Fruit fly (Drosophila melanogaster) whole organism, embryonic: ENCODE results near the gene CG13921.

Experiments used
- Antp ChIP-seq: fragments of 200-800 bp; sonication (Bioruptor generic); optimal IDR thresholded peaks from 3 replicates; lab custom pipeline; 2016; ENCODE audit warnings: missing biosample characterization, missing genetic modification characterization
- Atf3 ChIP-seq: fragments of 200-800 bp; sonication (Bioruptor generic); optimal IDR thresholded peaks from 3 replicates; lab custom pipeline; 2016; ENCODE audit warnings: missing biosample characterization, missing genetic modification characterization
- Bteb2 ChIP-seq: fragments of 200-800 bp; sonication (Bioruptor generic); optimal IDR thresholded peaks from 2 replicates; lab custom pipeline; 2016; ENCODE audit warnings: missing biosample characterization, missing genetic modification characterization
- CG10366 ChIP-seq: fragments of 200-800 bp; sonication (Bioruptor generic); IDR thresholded peaks from 2 replicates; pipeline ENCODE4 v1.3.6; 2022; ENCODE audit warnings: missing biosample characterization, missing genetic modification characterization
- CG1603 ChIP-seq: fragments of 200-800 bp; sonication (Bioruptor generic); optimal IDR thresholded peaks from 2 replicates; lab custom pipeline; 2019; ENCODE audit warnings: missing biosample characterization, mild to moderate bottlenecking, missing genetic modification characterization, moderate library complexity
- CG17361 ChIP-seq: fragments of 200-800 bp; sonication (Bioruptor generic); IDR thresholded peaks from 3 replicates; pipeline ENCODE4 v1.3.6; 2022; ENCODE audit warnings: missing biosample characterization, missing genetic modification characterization
- CG17568 ChIP-seq: fragments of 200-800 bp; sonication (Bioruptor generic); optimal IDR thresholded peaks from 2 replicates; lab custom pipeline; 2018; ENCODE audit warnings: missing biosample characterization, mild to moderate bottlenecking, missing genetic modification characterization, moderate library complexity
- CG30020 ChIP-seq: fragments of 200-800 bp; optimal IDR thresholded peaks from 2 replicates; lab custom pipeline; 2019; ENCODE audit warnings: missing biosample characterization, mild to moderate bottlenecking, missing genetic modification characterization, moderate library complexity
- CG30403 ChIP-seq: fragments of 200-800 bp; sonication (Bioruptor generic); optimal IDR thresholded peaks from 3 replicates; lab custom pipeline; 2016; ENCODE audit warnings: missing biosample characterization, missing genetic modification characterization
- CG31365 ChIP-seq: fragments of 200-800 bp; sonication (Bioruptor generic); optimal IDR thresholded peaks from 2 replicates; lab custom pipeline; 2018; ENCODE audit warnings: missing biosample characterization, mild to moderate bottlenecking, missing genetic modification characterization
- CG42726 ChIP-seq: fragments of 200-800 bp; sonication (Bioruptor generic); IDR thresholded peaks from 2 replicates; pipeline ENCODE4 v1.3.6; 2022; ENCODE audit warnings: missing biosample characterization, missing genetic modification characterization; ENCODE audit not compliant: partially characterized antibody
- CG43689 ChIP-seq: fragments of 200-800 bp; sonication (Bioruptor generic); IDR thresholded peaks from 2 replicates; pipeline ENCODE4 v1.3.6; 2022; ENCODE audit warnings: missing biosample characterization, missing genetic modification characterization
- CG4404 ChIP-seq: fragments of 200-800 bp; sonication (Bioruptor generic); IDR thresholded peaks from 2 replicates; pipeline ENCODE4 v1.3.6; 2022; ENCODE audit warnings: missing biosample characterization, missing genetic modification characterization
- CG5180 ChIP-seq: fragments of 200-800 bp; sonication (Bioruptor generic); optimal IDR thresholded peaks from 3 replicates; lab custom pipeline; 2017; ENCODE audit warnings: missing biosample characterization, missing genetic modification characterization, mild to moderate bottlenecking, moderate library complexity, missing genetic modification reagents
- CG6272 ChIP-seq: fragments of 200-800 bp; sonication (Bioruptor generic); IDR thresholded peaks from 2 replicates; pipeline ENCODE4 v1.3.6; 2022; ENCODE audit warnings: missing biosample characterization, missing genetic modification characterization
- CG6654 ChIP-seq: fragments of 200-800 bp; sonication (Bioruptor generic); optimal IDR thresholded peaks from 2 replicates; lab custom pipeline; 2017; ENCODE audit warnings: missing biosample characterization, mild to moderate bottlenecking, missing genetic modification characterization
- CG7556 ChIP-seq: fragments of 200-800 bp; sonication (Bioruptor generic); optimal IDR thresholded peaks from 2 replicates; lab custom pipeline; 2017; ENCODE audit warnings: missing biosample characterization, mild to moderate bottlenecking, missing genetic modification characterization
- CG8388 ChIP-seq: fragments of 200-800 bp; sonication (Bioruptor generic); optimal IDR thresholded peaks from 2 replicates; lab custom pipeline; 2019; ENCODE audit warnings: missing biosample characterization, mild to moderate bottlenecking, missing genetic modification characterization, moderate library complexity
- CG8478 ChIP-seq: fragments of >200 bp; optimal IDR thresholded peaks from 2 replicates; lab custom pipeline; 2018
- CG9437 ChIP-seq: fragments of 200-800 bp; sonication (Bioruptor generic); optimal IDR thresholded peaks from 2 replicates; lab custom pipeline; 2018; ENCODE audit warnings: missing biosample characterization, mild to moderate bottlenecking, missing genetic modification characterization
- CG9932 ChIP-seq: fragments of 200-800 bp; sonication (Bioruptor generic); IDR thresholded peaks from 2 replicates; pipeline ENCODE4 v1.3.6; 2022; ENCODE audit warnings: missing biosample characterization, missing genetic modification characterization
- Doc2 ChIP-seq: fragments of 200-800 bp; sonication (Bioruptor generic); IDR thresholded peaks from 2 replicates; pipeline ENCODE4 v1.3.6; 2022; ENCODE audit warnings: missing biosample characterization, missing genetic modification characterization
- E2f2 ChIP-seq: fragments of 200-800 bp; sonication (Bioruptor generic); IDR thresholded peaks from 2 replicates; pipeline ENCODE4 v1.3.6; 2022; ENCODE audit warnings: missing biosample characterization, missing genetic modification characterization
- GATAe ChIP-seq: fragments of 200-800 bp; sonication (Bioruptor generic); conservative IDR thresholded peaks from 2 replicates; pipeline ENCODE4 v1.3.6; 2022; ENCODE audit warnings: missing biosample characterization, missing genetic modification characterization
- HLH4C ChIP-seq: fragments of 200-800 bp; sonication (Bioruptor generic); IDR thresholded peaks from 3 replicates; pipeline ENCODE4 v1.3.6; 2022; ENCODE audit warnings: missing biosample characterization, missing genetic modification characterization; ENCODE audit not compliant: partially characterized antibody
- Hand ChIP-seq: fragments of 200-800 bp; sonication (Bioruptor generic); optimal IDR thresholded peaks from 2 replicates; lab custom pipeline; 2017; ENCODE audit warnings: mild to moderate bottlenecking, missing biosample characterization, missing genetic modification reagents, missing genetic modification characterization
- MTF-1 ChIP-seq: fragments of 200-800 bp; sonication (Bioruptor generic); optimal IDR thresholded peaks from 2 replicates; lab custom pipeline; 2018; ENCODE audit warnings: missing biosample characterization, mild to moderate bottlenecking, missing genetic modification characterization, borderline replicate concordance
- Ptx1 ChIP-seq: fragments of 200-800 bp; sonication (Bioruptor generic); IDR thresholded peaks from 2 replicates; pipeline ENCODE4 v1.3.6; 2022; ENCODE audit warnings: missing biosample characterization, missing genetic modification characterization
- Sry-δ ChIP-seq: fragments of 200-800 bp; sonication (Bioruptor generic); optimal IDR thresholded peaks from 2 replicates; lab custom pipeline; 2016; ENCODE audit warnings: missing biosample characterization, missing genetic modification characterization
- ara ChIP-seq: fragments of 200-800 bp; sonication (Bioruptor generic); IDR thresholded peaks from 2 replicates; pipeline ENCODE4 v1.3.6; 2022; ENCODE audit warnings: missing biosample characterization, missing genetic modification characterization
- ash1 ChIP-seq: fragments of 200-800 bp; sonication (Bioruptor generic); optimal IDR thresholded peaks from 2 replicates; lab custom pipeline; 2018; ENCODE audit warnings: missing biosample characterization, mild to moderate bottlenecking, missing genetic modification characterization
- az2 ChIP-seq: fragments of 200-800 bp; sonication (Bioruptor generic); optimal IDR thresholded peaks from 3 replicates; lab custom pipeline; 2016; ENCODE audit warnings: missing biosample characterization, missing genetic modification characterization
- bab2 ChIP-seq: fragments of 200-800 bp; sonication (Bioruptor generic); optimal IDR thresholded peaks from 2 replicates; lab custom pipeline; 2016; ENCODE audit warnings: missing biosample characterization, missing genetic modification characterization
- ci ChIP-seq: fragments of 200-800 bp; sonication (Bioruptor generic); IDR thresholded peaks from 3 replicates; pipeline ENCODE4 v1.3.6; 2022; ENCODE audit warnings: missing biosample characterization, missing genetic modification characterization
- dati ChIP-seq: fragments of 200-800 bp; sonication (Bioruptor generic); IDR thresholded peaks from 2 replicates; pipeline ENCODE4 v1.3.6; 2022; ENCODE audit warnings: missing biosample characterization, missing genetic modification characterization
- dmrt11E ChIP-seq: fragments of 200-800 bp; sonication (Bioruptor generic); optimal IDR thresholded peaks from 3 replicates; lab custom pipeline; 2018; ENCODE audit warnings: missing biosample characterization, mild to moderate bottlenecking, missing genetic modification characterization, moderate library complexity
- fru ChIP-seq: fragments of >200 bp; optimal IDR thresholded peaks from 2 replicates; lab custom pipeline; 2017
- grau ChIP-seq: fragments of 200-800 bp; optimal IDR thresholded peaks from 3 replicates; lab custom pipeline; 2019; ENCODE audit warnings: missing biosample characterization, mild to moderate bottlenecking, missing genetic modification characterization, moderate library complexity
- hbn ChIP-seq: fragments of 200-800 bp; sonication (Bioruptor generic); IDR thresholded peaks from 2 replicates; pipeline ENCODE4 v1.3.6; 2022; ENCODE audit warnings: missing biosample characterization, missing genetic modification characterization; ENCODE audit not compliant: partially characterized antibody
- inv ChIP-seq: fragments of 200-800 bp; sonication (Bioruptor generic); IDR thresholded peaks from 2 replicates; pipeline ENCODE4 v1.3.6; 2022; ENCODE audit warnings: missing biosample characterization, missing genetic modification characterization; ENCODE audit not compliant: partially characterized antibody
- jumu ChIP-seq: fragments of 200-800 bp; sonication (Bioruptor generic); optimal IDR thresholded peaks from 3 replicates; lab custom pipeline; 2016; ENCODE audit warnings: missing biosample characterization, missing genetic modification characterization
- maf-S ChIP-seq: fragments of 200-800 bp; sonication (Bioruptor generic); optimal IDR thresholded peaks from 2 replicates; lab custom pipeline; 2016; ENCODE audit warnings: missing biosample characterization, missing genetic modification characterization
- nerfin-2 ChIP-seq: fragments of 200-800 bp; sonication (Bioruptor generic); IDR thresholded peaks from 2 replicates; pipeline ENCODE4 v1.3.6; 2022; ENCODE audit warnings: missing biosample characterization, missing genetic modification characterization; ENCODE audit not compliant: partially characterized antibody
- odd ChIP-seq: fragments of 200-800 bp; sonication (Bioruptor generic); optimal IDR thresholded peaks from 2 replicates; lab custom pipeline; 2017; ENCODE audit warnings: missing biosample characterization, mild to moderate bottlenecking, missing genetic modification characterization
- onecut ChIP-seq: fragments of 200-800 bp; sonication (Bioruptor generic); IDR thresholded peaks from 2 replicates; pipeline ENCODE4 v1.3.6; 2022; ENCODE audit warnings: missing biosample characterization, missing genetic modification characterization
- otp ChIP-seq: fragments of 200-800 bp; sonication (Bioruptor generic); IDR thresholded peaks from 3 replicates; pipeline ENCODE4, ENCODE4 v1.3.6; 2022; ENCODE audit warnings: missing biosample characterization, missing genetic modification characterization
- phol ChIP-seq: fragments of 200-800 bp; sonication (Bioruptor generic); optimal IDR thresholded peaks from 3 replicates; lab custom pipeline; 2018; ENCODE audit warnings: missing biosample characterization, mild to moderate bottlenecking, missing genetic modification characterization, moderate library complexity
- row ChIP-seq: fragments of 200-800 bp; sonication (Bioruptor generic); IDR thresholded peaks from 3 replicates; pipeline ENCODE4 v1.3.6; 2022; ENCODE audit warnings: missing biosample characterization, missing genetic modification characterization
- scrt ChIP-seq: fragments of 200-800 bp; sonication (Bioruptor generic); optimal IDR thresholded peaks from 2 replicates; lab custom pipeline; 2018; ENCODE audit warnings: missing biosample characterization, mild to moderate bottlenecking, missing genetic modification characterization, moderate library complexity
- sd ChIP-seq: fragments of 200-800 bp; sonication (Bioruptor generic); optimal IDR thresholded peaks from 3 replicates; lab custom pipeline; 2018; ENCODE audit warnings: missing biosample characterization, mild to moderate bottlenecking, missing genetic modification characterization, moderate library complexity
- tll ChIP-seq, 2 experiments: fragments of 200-800 bp in 1 of 2; fragments of >200 bp in 1 of 2; sonication (Bioruptor generic) in 1 of 2; optimal IDR thresholded peaks; 2 replicates each; lab custom pipeline; 2017 to 2019; ENCODE audit warnings: missing biosample characterization in 2 of 2, missing genetic modification characterization in 2 of 2, mild to moderate bottlenecking in 1 of 2, moderate library complexity in 1 of 2
- zen ChIP-seq: fragments of 200-800 bp; sonication (Bioruptor generic); optimal IDR thresholded peaks from 3 replicates; lab custom pipeline; 2018; ENCODE audit warnings: missing biosample characterization, mild to moderate bottlenecking, missing genetic modification characterization, moderate library complexity

The CG13921 gene

DNA sequence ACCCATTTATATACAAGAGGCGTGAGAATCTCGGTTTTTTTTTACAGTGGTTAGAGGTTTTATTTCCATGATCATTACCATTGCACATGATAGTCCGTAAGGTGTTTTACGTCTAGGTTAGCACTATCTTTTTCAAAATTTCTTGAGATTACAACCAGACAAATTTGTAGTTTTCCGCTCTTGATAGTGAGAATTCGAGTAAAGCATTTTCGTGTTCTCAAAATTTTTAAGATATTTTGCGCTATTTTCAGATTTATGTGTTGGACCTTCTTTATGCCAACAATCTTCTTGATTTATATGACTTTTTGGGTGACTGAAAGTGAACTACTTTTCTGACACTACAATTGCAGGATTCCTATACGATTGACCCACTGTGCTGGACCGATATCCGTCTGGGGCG, 5.6 kb upstream of the CG13921 start (continued):
- TF ChIP-seq dati (GFP tag; lab: Robert Waterston, UW), result no peak
- no peak; the same call in 1 of the 3 replicates for TF ChIP-seq row
- no peak for TF ChIP-seq onecut (GFP tag; lab: Robert Waterston, UW)
- TF ChIP-seq CG43689 (GFP tag; lab: Robert Waterston, UW), result no peak
- no peak for TF ChIP-seq CG9932 (GFP tag; lab: Robert Waterston, UW)
- peak; percentile 15 for TF ChIP-seq CG9437 (GFP tag; lab: Kevin White, UChicago)
- TF ChIP-seq otp (GFP tag; lab: Robert Waterston, UW), result no peak
- peak; percentile 9 for TF ChIP-seq grau (tag; lab: Kevin White, UChicago)
- no peak for TF ChIP-seq CG5180 (GFP tag; lab: Kevin White, UChicago)
- no peak for TF ChIP-seq Sry-δ
- TF ChIP-seq bab2 (GFP tag; lab: Kevin White, UChicago), result no peak
- no peak for TF ChIP-seq tll (GFP tag; optimal IDR thresholded peaks at IDR 0.05; lab: Kevin White, UChicago)
- peak; percentile 26; the same call in 1 of the 2 replicates for TF ChIP-seq CG10366
- TF ChIP-seq az2, result no peak
- TF ChIP-seq ci (GFP tag; lab: Robert Waterston, UW), result no peak
- no peak for TF ChIP-seq CG4404
- TF ChIP-seq hbn, result no peak
- no peak for TF ChIP-seq Doc2
- no peak for TF ChIP-seq CG8478 (lab: Kevin White, UChicago)
- TF ChIP-seq fru (lab: Kevin White, UChicago), result no peak
- no peak for TF ChIP-seq ash1 (GFP tag; lab: Kevin White, UChicago)
- TF ChIP-seq Atf3 (GFP tag; lab: Kevin White, UChicago), result no peak
- peak; percentile 24 for TF ChIP-seq phol
- no peak for TF ChIP-seq CG1603
- no peak for TF ChIP-seq Hand (GFP tag; lab: Kevin White, UChicago)
- TF ChIP-seq zen (tag; lab: Kevin White, UChicago), result no peak
- no peak for TF ChIP-seq CG17568
- TF ChIP-seq Ptx1 (GFP tag; lab: Robert Waterston, UW), result peak; percentile 34; the same call in 1 of the 2 replicates
- TF ChIP-seq GATAe (GFP tag; lab: Robert Waterston, UW), result no peak
- no peak for TF ChIP-seq inv (GFP tag; lab: Robert Waterston, UW)
- TF ChIP-seq CG6654 (GFP tag; lab: Kevin White, UChicago), result no peak
- TF ChIP-seq HLH4C (GFP tag; lab: Robert Waterston, UW), result no peak
- TF ChIP-seq Bteb2 (GFP tag; lab: Kevin White, UChicago), result no peak
- TF ChIP-seq CG31365, result no peak
- TF ChIP-seq CG6272, result no peak
- peak; percentile 45 for TF ChIP-seq CG30403 (GFP tag; lab: Kevin White, UChicago)
- TF ChIP-seq CG7556, result no peak
- TF ChIP-seq MTF-1, result no peak
- no peak for TF ChIP-seq sd (tag; lab: Kevin White, UChicago)
- TF ChIP-seq nerfin-2 (GFP tag; lab: Robert Waterston, UW), result no peak
- TF ChIP-seq maf-S, result no peak
- TF ChIP-seq CG42726 (GFP tag; lab: Robert Waterston, UW), result no peak
- no peak for TF ChIP-seq scrt (GFP tag; lab: Kevin White, UChicago)
- no peak for TF ChIP-seq E2f2 (GFP tag; lab: Robert Waterston, UW)
- TF ChIP-seq CG17361 (GFP tag; lab: Robert Waterston, UW), result peak; percentile 33; the same call in 1 of the 3 replicates
- no peak for TF ChIP-seq jumu (GFP tag; lab: Kevin White, UChicago)
- no peak for TF ChIP-seq CG30020
- no peak for TF ChIP-seq CG8388 (GFP tag; lab: Kevin White, UChicago)
- TF ChIP-seq ara (GFP tag; lab: Robert Waterston, UW), result no peak
- no peak for TF ChIP-seq Antp
- TF ChIP-seq dmrt11E, result no peak
- no peak for TF ChIP-seq odd (GFP tag; lab: Kevin White, UChicago)
